Worm (Caenorhabditis elegans) whole organism, midembryonic: Measurements from ENCODE around the gene cpt-4.
A peak's percentile ranks its signal among the peaks of the same experiment; 100 is the strongest.

ENCODE experiments used
- T22C8.4 ChIP-seq: fragments of 200-800 bp; sonication (Bioruptor generic); IDR thresholded peaks from 2 replicates; pipeline ENCODE4 v1.3.6; 2022; ENCODE audit warnings: missing genetic modification characterization, missing compliant biosample characterization
- cog-1 ChIP-seq: sonication (generic microtip); optimal IDR thresholded peaks from 2 replicates; lab custom pipeline; 2016; ENCODE audit warnings: missing genetic modification characterization, missing compliant biosample characterization
- flt-1 ChIP-seq: fragments of 200-800 bp; sonication (Bioruptor generic); IDR thresholded peaks from 2 replicates; pipeline ENCODE4 v1.3.6; 2022; ENCODE audit warnings: missing genetic modification characterization, missing compliant biosample characterization
- klf-2 ChIP-seq: fragments of 200-800 bp; sonication (Bioruptor generic); conservative IDR thresholded peaks from 2 replicates; pipeline ENCODE4 v1.3.6; 2022; ENCODE audit warnings: missing genetic modification reagents, missing genetic modification characterization, missing compliant biosample characterization
- med-1 ChIP-seq: sonication (generic microtip); optimal IDR thresholded peaks from 2 replicates; lab custom pipeline; 2017; ENCODE audit warnings: missing genetic modification characterization, mild to moderate bottlenecking, missing compliant biosample characterization, antibody characterized with exemption, missing genetic modification reagents; ENCODE audit not compliant: insufficient read depth
- ref-1 ChIP-seq: fragments of 200-800 bp; sonication (Bioruptor generic); conservative IDR thresholded peaks from 2 replicates; pipeline ENCODE4 v1.3.6; 2022; ENCODE audit warnings: missing genetic modification reagents, missing genetic modification characterization, missing compliant biosample characterization
- tab-1 ChIP-seq: fragments of 200-800 bp; sonication (Bioruptor generic); IDR thresholded peaks from 2 replicates; pipeline ENCODE4 v1.3.6; 2022; ENCODE audit warnings: missing genetic modification characterization, missing compliant biosample characterization
- ztf-23 ChIP-seq: fragments of 200-800 bp; sonication (Bioruptor generic); IDR thresholded peaks from 2 replicates; pipeline ENCODE4 v1.3.6; 2022; ENCODE audit warnings: missing genetic modification reagents, missing genetic modification characterization, missing compliant biosample characterization
- ztf-29 ChIP-seq: fragments of 200-800 bp; sonication (Bioruptor generic); IDR thresholded peaks from 2 replicates; pipeline ENCODE4 v1.3.6; 2022; ENCODE audit warnings: missing genetic modification reagents, missing genetic modification characterization, missing compliant biosample characterization

The cpt-4 gene

ce11 chrV:5031764-5032163, 4.2 kb upstream of the cpt-4 start:
- TF ChIP-seq cog-1: no peak

ce11 chrV:5030715-5031114, 3.2 kb upstream of the cpt-4 start, which contains the start of gene swt-7:
Gene swt-7, minus strand, starts transcription at chrV:5030815.
- no peak for TF ChIP-seq ztf-29
- no peak for TF ChIP-seq T22C8.4
- TF ChIP-seq flt-1 (GFP tag; lab: Robert Waterston, UW): no peak

ce11 chrV:5030212-5030611, 2.7 kb upstream of the cpt-4 start:
- TF ChIP-seq klf-2 (GFP tag; lab: Robert Waterston, UW): no peak
- no peak for TF ChIP-seq flt-1 (GFP tag; lab: Robert Waterston, UW)
- no peak for TF ChIP-seq cog-1
- TF ChIP-seq ztf-23 (GFP tag; lab: Robert Waterston, UW): no peak
- no peak for TF ChIP-seq T22C8.4
- no peak for TF ChIP-seq med-1 (GFP tag; lab: Kevin White, UChicago)
- TF ChIP-seq ref-1: no peak
- no peak for TF ChIP-seq tab-1 (GFP tag; lab: Robert Waterston, UW)
- TF ChIP-seq ztf-29: no peak

ce11 chrV:5026438-5026837, 1.1 kb downstream of the cpt-4 start:
- TF ChIP-seq klf-2 (GFP tag; lab: Robert Waterston, UW) (no peak), T22C8.4 (no peak), ztf-29 (no peak), ztf-23 (GFP tag; lab: Robert Waterston, UW) (no peak), med-1 (GFP tag; lab: Kevin White, UChicago) (no peak), flt-1 (GFP tag; lab: Robert Waterston, UW) (no peak), ref-1 (no peak), tab-1 (GFP tag; lab: Robert Waterston, UW) (no peak), cog-1 (no peak)

ce11 chrV:5023355-5023754, 4.2 kb downstream of the cpt-4 start:
- no peak for TF ChIP-seq med-1 (GFP tag; lab: Kevin White, UChicago)
- no peak for TF ChIP-seq tab-1 (GFP tag; lab: Robert Waterston, UW)
- no peak for TF ChIP-seq ztf-29
- no peak for TF ChIP-seq ref-1
- TF ChIP-seq flt-1 (GFP tag; lab: Robert Waterston, UW): no peak
- no peak for TF ChIP-seq klf-2 (GFP tag; lab: Robert Waterston, UW)
- TF ChIP-seq cog-1: no peak
- TF ChIP-seq ztf-23 (GFP tag; lab: Robert Waterston, UW): no peak
- no peak for TF ChIP-seq T22C8.4

ce11 chrV:5018810-5019274, 8.7 kb downstream of the cpt-4 start, which contains the start of gene srr-4:
Gene srr-4, plus strand, starts transcription at chrV:5019224.
- TF ChIP-seq ztf-23 (GFP tag; lab: Robert Waterston, UW) (no peak), cog-1 (no peak), klf-2 (GFP tag; lab: Robert Waterston, UW) (no peak)

ce11 chrV:5018067-5018466, 9.5 kb downstream of the cpt-4 start:
- TF ChIP-seq ztf-23 (GFP tag; lab: Robert Waterston, UW): no peak

- no peak for TF ChIP-seq tab-1 (GFP tag; lab: Robert Waterston, UW)
- 0 out of 2 replicates have a peak, but pooled peaks have one; percentile 10 for TF ChIP-seq ztf-29
These were observed 10.8 kb downstream of the cpt-4 start for ce11 chrV:5016728-5017127.

- no peak for TF ChIP-seq flt-1 (GFP tag; lab: Robert Waterston, UW)
- no peak for TF ChIP-seq klf-2 (GFP tag; lab: Robert Waterston, UW)
- TF ChIP-seq med-1 (GFP tag; lab: Kevin White, UChicago): no peak
- no peak for TF ChIP-seq ztf-23 (GFP tag; lab: Robert Waterston, UW)
- TF ChIP-seq ref-1: no peak
These were observed 15.2 kb downstream of the cpt-4 start, which contains the start of gene srr-6 for ce11 chrV:5012193-5012853. Gene srr-6, plus strand, starts transcription at chrV:5012803.

ce11 chrV:5001386-5001785, 26.1 kb downstream of the cpt-4 start, which contains the start of gene srr-8:
Gene srr-8, plus strand, starts transcription at chrV:5001686.
- TF ChIP-seq klf-2 (GFP tag; lab: Robert Waterston, UW) (no peak), ztf-23 (GFP tag; lab: Robert Waterston, UW) (no peak), cog-1 (no peak), ztf-29 (no peak), flt-1 (GFP tag; lab: Robert Waterston, UW) (no peak), med-1 (GFP tag; lab: Kevin White, UChicago) (no peak), ref-1 (no peak), T22C8.4 (no peak), tab-1 (GFP tag; lab: Robert Waterston, UW) (no peak)

- TF ChIP-seq ref-1 (no peak), flt-1 (GFP tag; lab: Robert Waterston, UW) (no peak), cog-1 (no peak), T22C8.4 (no peak), tab-1 (GFP tag; lab: Robert Waterston, UW) (no peak), klf-2 (GFP tag; lab: Robert Waterston, UW) (no peak), ztf-29 (no peak), ztf-23 (GFP tag; lab: Robert Waterston, UW) (no peak), med-1 (GFP tag; lab: Kevin White, UChicago) (no peak)
These were observed 27.1 kb downstream of the cpt-4 start, which contains the start of gene ugt-7 for ce11 chrV:5000406-5000805. Gene ugt-7, minus strand, starts transcription at chrV:5000566.
